Fruit fly (Drosophila melanogaster) whole organism, embryonic: ENCODE measurements around the gene CG13455.

Experiments
- Ada2b ChIP-seq: fragments of 200-800 bp; sonication (Bioruptor generic); IDR thresholded peaks from 2 replicates; pipeline ENCODE4 v1.3.6; 2022; ENCODE audit warnings: missing biosample characterization, missing genetic modification characterization
- B-H1 ChIP-seq: fragments of 200-800 bp; sonication (Bioruptor generic); IDR thresholded peaks from 3 replicates; pipeline ENCODE4 v1.3.6; 2022; ENCODE audit warnings: missing biosample characterization, missing genetic modification characterization
- C15 ChIP-seq: fragments of 200-800 bp; sonication (Bioruptor generic); IDR thresholded peaks from 3 replicates; pipeline ENCODE4 v1.3.6; 2022; ENCODE audit warnings: missing biosample characterization, missing genetic modification characterization
- CG10209 ChIP-seq: fragments of 200-800 bp; sonication (Bioruptor generic); optimal IDR thresholded peaks from 3 replicates; lab custom pipeline; 2017; ENCODE audit warnings: missing biosample characterization, mild to moderate bottlenecking, missing genetic modification characterization, missing genetic modification reagents
- CG11093 ChIP-seq: fragments of 200-800 bp; sonication (Bioruptor generic); IDR thresholded peaks from 3 replicates; pipeline ENCODE4 v1.3.6; 2022; ENCODE audit warnings: missing biosample characterization, missing genetic modification characterization
- CG12942 ChIP-seq: fragments of 200-800 bp; sonication (Bioruptor generic); optimal IDR thresholded peaks from 3 replicates; lab custom pipeline; 2016; ENCODE audit warnings: missing biosample characterization, missing genetic modification characterization
- CG15269 ChIP-seq: fragments of 200-800 bp; sonication (Bioruptor generic); optimal IDR thresholded peaks from 2 replicates; lab custom pipeline; 2018; ENCODE audit warnings: missing biosample characterization, mild to moderate bottlenecking, missing genetic modification characterization, moderate library complexity
- CG15601 ChIP-seq: fragments of 200-800 bp; sonication (Bioruptor generic); optimal IDR thresholded peaks from 3 replicates; lab custom pipeline; 2019; ENCODE audit warnings: missing biosample characterization, mild to moderate bottlenecking, missing genetic modification characterization, moderate library complexity
- CG1603 ChIP-seq: fragments of 200-800 bp; sonication (Bioruptor generic); optimal IDR thresholded peaks from 2 replicates; lab custom pipeline; 2019; ENCODE audit warnings: missing biosample characterization, mild to moderate bottlenecking, missing genetic modification characterization, moderate library complexity
- CG17612 ChIP-seq: fragments of 200-800 bp; sonication (Bioruptor generic); IDR thresholded peaks from 2 replicates; pipeline ENCODE4 v1.3.6; 2022; ENCODE audit warnings: missing biosample characterization, missing genetic modification characterization
- CG1832 ChIP-seq: fragments of 200-800 bp; sonication (Bioruptor generic); optimal IDR thresholded peaks from 2 replicates; lab custom pipeline; 2017; ENCODE audit warnings: missing biosample characterization, mild to moderate bottlenecking, missing genetic modification characterization, inconsistent platforms
- CG2116 ChIP-seq: fragments of 200-800 bp; sonication (Bioruptor generic); optimal IDR thresholded peaks from 3 replicates; lab custom pipeline; 2018; ENCODE audit warnings: missing biosample characterization, mild to moderate bottlenecking, missing genetic modification characterization
- CG32767 ChIP-seq: fragments of 200-800 bp; sonication (Bioruptor generic); IDR thresholded peaks from 2 replicates; pipeline ENCODE4 v1.3.6; 2022; ENCODE audit warnings: missing biosample characterization, missing genetic modification characterization
- CG4707 ChIP-seq: fragments of 200-800 bp; sonication (Bioruptor generic); optimal IDR thresholded peaks from 2 replicates; lab custom pipeline; 2018; ENCODE audit warnings: missing biosample characterization, mild to moderate bottlenecking, missing genetic modification characterization, moderate library complexity
- CG5245 ChIP-seq: fragments of 200-800 bp; sonication (Bioruptor generic); optimal IDR thresholded peaks from 3 replicates; lab custom pipeline; 2016; ENCODE audit warnings: missing biosample characterization, missing genetic modification characterization
- CG7839 ChIP-seq: fragments of 200-800 bp; sonication (Bioruptor generic); optimal IDR thresholded peaks from 3 replicates; lab custom pipeline; 2018; ENCODE audit warnings: missing biosample characterization, mild to moderate bottlenecking, missing genetic modification characterization, moderate library complexity
- CG7928 ChIP-seq: fragments of 200-800 bp; sonication (Bioruptor generic); optimal IDR thresholded peaks from 2 replicates; lab custom pipeline; 2017; ENCODE audit warnings: missing biosample characterization, mild to moderate bottlenecking, missing genetic modification characterization
- CG8359 ChIP-seq: fragments of 200-800 bp; sonication (Bioruptor generic); optimal IDR thresholded peaks from 2 replicates; lab custom pipeline; 2017; ENCODE audit warnings: missing biosample characterization, mild to moderate bottlenecking, missing genetic modification characterization, borderline replicate concordance
- CG8765 ChIP-seq: fragments of 200-800 bp; sonication (Bioruptor generic); IDR thresholded peaks from 2 replicates; pipeline ENCODE4 v1.3.6; 2022; ENCODE audit warnings: missing biosample characterization, missing genetic modification characterization
- CHES-1-like ChIP-seq: fragments of 200-800 bp; sonication (Bioruptor generic); optimal IDR thresholded peaks from 2 replicates; lab custom pipeline; 2016; ENCODE audit warnings: missing biosample characterization, missing genetic modification characterization
- Chrac-16 ChIP-seq: fragments of 200-800 bp; sonication (Bioruptor generic); optimal IDR thresholded peaks from 3 replicates; lab custom pipeline; 2016; ENCODE audit warnings: missing biosample characterization, missing genetic modification characterization
- Hr78 ChIP-seq, 2 experiments: fragments of 200-800 bp in 1 of 2; fragments of >200 bp in 1 of 2; sonication (Bioruptor generic) in 1 of 2; optimal IDR thresholded peaks; 2 replicates each; lab custom pipeline; 2017 to 2019; ENCODE audit warnings: missing biosample characterization in 2 of 2, missing genetic modification characterization in 2 of 2, mild to moderate bottlenecking in 1 of 2, moderate library complexity in 1 of 2
- Pdp1 ChIP-seq, 2 experiments: fragments of 200-800 bp; sonication (Bioruptor generic); optimal IDR thresholded peaks; 3 replicates each; lab custom pipeline; 2016; ENCODE audit warnings: missing biosample characterization in 2 of 2, missing genetic modification characterization in 2 of 2, mild to moderate bottlenecking in 1 of 2, moderate library complexity in 1 of 2
- Taf1 ChIP-seq: fragments of 200-800 bp; sonication (Bioruptor generic); IDR thresholded peaks from 2 replicates; pipeline ENCODE4 v1.3.6; 2022; ENCODE audit warnings: missing biosample characterization, missing genetic modification characterization
- Xrp1 ChIP-seq: fragments of 200-800 bp; sonication (Bioruptor generic); IDR thresholded peaks from 2 replicates; pipeline ENCODE4 v1.3.6; 2022; ENCODE audit warnings: missing biosample characterization, missing genetic modification characterization
- bowl ChIP-seq: fragments of 200-800 bp; sonication (Bioruptor generic); IDR thresholded peaks from 2 replicates; pipeline ENCODE4 v1.3.6; 2022; ENCODE audit warnings: missing biosample characterization, missing genetic modification characterization
- crol ChIP-seq: fragments of 200-800 bp; sonication (Bioruptor generic); IDR thresholded peaks from 2 replicates; pipeline ENCODE4 v1.3.6; 2022; ENCODE audit warnings: missing biosample characterization, missing genetic modification characterization
- crp ChIP-seq, 2 experiments: fragments of 200-800 bp; sonication (Bioruptor generic); optimal IDR thresholded peaks; 2 replicates in 1 of 2; 3 replicates in 1 of 2; lab custom pipeline; 2017; ENCODE audit warnings: missing biosample characterization in 2 of 2, missing genetic modification characterization in 2 of 2, mild to moderate bottlenecking in 1 of 2, moderate library complexity in 1 of 2
- dm ChIP-seq: fragments of 200-800 bp; sonication (Bioruptor generic); optimal IDR thresholded peaks from 3 replicates; lab custom pipeline; 2016; ENCODE audit warnings: missing biosample characterization, missing genetic modification characterization
- dmrt99B ChIP-seq: fragments of 200-800 bp; sonication (Bioruptor generic); optimal IDR thresholded peaks from 2 replicates; lab custom pipeline; 2018; ENCODE audit warnings: missing biosample characterization, mild to moderate bottlenecking, missing genetic modification characterization, moderate library complexity
- dpn ChIP-seq, 2 experiments: fragments of 200-800 bp; sonication (Bioruptor generic); optimal IDR thresholded peaks; 3 replicates each; lab custom pipeline; 2016; ENCODE audit warnings: missing biosample characterization in 2 of 2, missing genetic modification characterization in 2 of 2
- exex ChIP-seq: fragments of 200-800 bp; sonication (Bioruptor generic); optimal IDR thresholded peaks from 4 replicates; lab custom pipeline; 2018; ENCODE audit warnings: missing biosample characterization, mild to moderate bottlenecking, missing genetic modification characterization, moderate library complexity
- fd102C ChIP-seq: fragments of 200-800 bp; sonication (Bioruptor generic); optimal IDR thresholded peaks from 2 replicates; lab custom pipeline; 2018; ENCODE audit warnings: missing biosample characterization, mild to moderate bottlenecking, missing genetic modification characterization, moderate library complexity
- fd96Cb ChIP-seq: fragments of 200-800 bp; sonication (Bioruptor generic); optimal IDR thresholded peaks from 2 replicates; lab custom pipeline; 2018; ENCODE audit warnings: missing biosample characterization, mild to moderate bottlenecking, missing genetic modification characterization, moderate library complexity
- her ChIP-seq: fragments of 200-800 bp; sonication (Bioruptor generic); optimal IDR thresholded peaks from 2 replicates; lab custom pipeline; 2016; ENCODE audit warnings: missing biosample characterization, missing genetic modification characterization
- hkb ChIP-seq, 2 experiments: fragments of 200-800 bp in 1 of 2; fragments of >200 bp in 1 of 2; sonication (Bioruptor generic) in 1 of 2; IDR thresholded peaks in 1 of 2; optimal IDR thresholded peaks in 1 of 2; 2 replicates each; pipeline versions ENCODE4 v1.3.6 to Lab custom; 2017 to 2022; ENCODE audit warnings: missing biosample characterization in 1 of 2, missing genetic modification characterization in 1 of 2
- ind ChIP-seq: fragments of 200-800 bp; sonication (Bioruptor generic); optimal IDR thresholded peaks from 3 replicates; lab custom pipeline; 2016; ENCODE audit warnings: missing biosample characterization, missing genetic modification characterization
- klu ChIP-seq: fragments of 200-800 bp; sonication (Bioruptor generic); IDR thresholded peaks from 2 replicates; pipeline ENCODE4 v1.3.6; 2022; ENCODE audit warnings: missing biosample characterization, missing genetic modification characterization
- lab ChIP-seq: fragments of 200-800 bp; sonication (Bioruptor generic); optimal IDR thresholded peaks from 3 replicates; lab custom pipeline; 2017; ENCODE audit warnings: missing biosample characterization, missing genetic modification characterization, mild to moderate bottlenecking, moderate library complexity, missing genetic modification reagents
- lmd ChIP-seq: fragments of 200-800 bp; sonication (Bioruptor generic); IDR thresholded peaks from 2 replicates; pipeline ENCODE4 v1.3.6; 2022; ENCODE audit warnings: missing biosample characterization, missing genetic modification characterization
- mam ChIP-seq: fragments of 200-800 bp; sonication (Bioruptor generic); optimal IDR thresholded peaks from 3 replicates; lab custom pipeline; 2016; ENCODE audit warnings: missing biosample characterization, missing genetic modification characterization
- otp ChIP-seq: fragments of 200-800 bp; sonication (Bioruptor generic); IDR thresholded peaks from 3 replicates; pipeline ENCODE4, ENCODE4 v1.3.6; 2022; ENCODE audit warnings: missing biosample characterization, missing genetic modification characterization
- peb ChIP-seq: fragments of 200-800 bp; sonication (Bioruptor generic); IDR thresholded peaks from 2 replicates; pipeline ENCODE4 v1.3.6; 2022; ENCODE audit warnings: missing biosample characterization, missing genetic modification characterization
- phol ChIP-seq: fragments of 200-800 bp; sonication (Bioruptor generic); optimal IDR thresholded peaks from 3 replicates; lab custom pipeline; 2018; ENCODE audit warnings: missing biosample characterization, mild to moderate bottlenecking, missing genetic modification characterization, moderate library complexity
- ranshi ChIP-seq: fragments of 200-800 bp; sonication (Bioruptor generic); IDR thresholded peaks from 2 replicates; pipeline ENCODE4 v1.3.6; 2022; ENCODE audit warnings: missing biosample characterization, missing genetic modification characterization
- stc ChIP-seq: fragments of 200-800 bp; sonication (Bioruptor generic); IDR thresholded peaks from 2 replicates; pipeline ENCODE4 v1.3.6; 2022; ENCODE audit warnings: missing biosample characterization, missing genetic modification characterization
- tgo ChIP-seq: fragments of 200-800 bp; sonication (Bioruptor generic); IDR thresholded peaks from 3 replicates; pipeline ENCODE4 v1.3.6; 2022; ENCODE audit warnings: missing biosample characterization, missing genetic modification characterization
- tna ChIP-seq: fragments of 200-800 bp; sonication (Bioruptor generic); IDR thresholded peaks from 2 replicates; pipeline ENCODE4 v1.3.6; 2022; ENCODE audit warnings: missing biosample characterization, missing genetic modification characterization; ENCODE audit not compliant: partially characterized antibody
- ttk ChIP-seq: fragments of 200-800 bp; sonication (Bioruptor generic); IDR thresholded peaks from 2 replicates; pipeline ENCODE4 v2.1.2; 2022; ENCODE audit warnings: missing biosample characterization, missing genetic modification characterization

Gene CG13455

dm6 chr3L:15537916-15538581 lies 41.7 kb downstream of the CG13455 start (continued):
- TF ChIP-seq ttk, result no peak
- TF ChIP-seq fd96Cb (tag; lab: Kevin White, UChicago), result peak; percentile 72
- peak; percentile 35 for TF ChIP-seq Ada2b (GFP tag; lab: Robert Waterston, UW)
- no peak for TF ChIP-seq Taf1 (GFP tag; lab: Robert Waterston, UW)
- TF ChIP-seq C15 (GFP tag; lab: Robert Waterston, UW), result no peak
- TF ChIP-seq CG2116, result peak; percentile 14
- 0 out of 3 replicates have a peak, but pooled peaks have one; percentile 43 for TF ChIP-seq CG11093 (GFP tag; lab: Robert Waterston, UW)
- TF ChIP-seq CG7839, result peak; percentile 84
- TF ChIP-seq crol, result no peak
- no peak for TF ChIP-seq tna (GFP tag; lab: Robert Waterston, UW)
- peak; percentile 45 for TF ChIP-seq CG5245 (GFP tag; lab: Kevin White, UChicago)
- no peak for TF ChIP-seq bowl
- peak; percentile 63 for TF ChIP-seq CG15601 (tag; lab: Kevin White, UChicago)
- peak; percentile 64 for TF ChIP-seq ind (GFP tag; lab: Kevin White, UChicago)
- no peak for TF ChIP-seq CG17612 (GFP tag; lab: Robert Waterston, UW)
- TF ChIP-seq peb, result no peak
- no peak for TF ChIP-seq B-H1 (GFP tag; lab: Robert Waterston, UW)
- TF ChIP-seq CHES-1-like (GFP tag; lab: Kevin White, UChicago), result peak; percentile 7
- TF ChIP-seq CG8765 (GFP tag; lab: Robert Waterston, UW), result no peak
- peak; percentile 67 for TF ChIP-seq lmd
- TF ChIP-seq CG1832, result no peak
- TF ChIP-seq phol (tag; lab: Kevin White, UChicago), result peak; percentile 84
- TF ChIP-seq CG8359, result peak; percentile 41
- no peak for TF ChIP-seq CG7928
- peak; percentile 12; the same call in 1 of the 2 replicates for TF ChIP-seq ranshi
- TF ChIP-seq CG10209, result peak; percentile 76
- TF ChIP-seq CG15269, result peak; percentile 78
- peak; percentile 50 for TF ChIP-seq Chrac-16
- TF ChIP-seq dmrt99B (tag; lab: Kevin White, UChicago), result peak; percentile 82
- TF ChIP-seq her (GFP tag; lab: Kevin White, UChicago), result peak; percentile 4
- TF ChIP-seq crp (GFP tag; optimal IDR thresholded peaks at IDR 0.05; lab: Kevin White, UChicago), result peak in 1 of 2 experiments; percentile 23
- no peak for TF ChIP-seq CG1603 (tag; lab: Kevin White, UChicago)
- TF ChIP-seq fd102C, result no peak
- peak in 1 of 2 experiments; percentile 32 for TF ChIP-seq Pdp1 (GFP tag; optimal IDR thresholded peaks at IDR 0.05; lab: Kevin White, UChicago)
- peak; percentile 9 for TF ChIP-seq dm (GFP tag; lab: Kevin White, UChicago)
- TF ChIP-seq CG32767 (GFP tag; lab: Robert Waterston, UW), result no peak
- no peak for TF ChIP-seq CG4707
- no peak for TF ChIP-seq otp (GFP tag; lab: Robert Waterston, UW)
- TF ChIP-seq Xrp1 (GFP tag; lab: Robert Waterston, UW), result peak; percentile 65
- peak; percentile 24 for TF ChIP-seq CG12942
- peak; percentile 68 for TF ChIP-seq lab (GFP tag; lab: Kevin White, UChicago)
- TF ChIP-seq dpn (GFP tag; optimal IDR thresholded peaks at IDR 0.05; lab: Kevin White, UChicago), result peak; percentile 35 to 36
- TF ChIP-seq hkb (optimal IDR thresholded peaks at IDR 0.05; lab: Kevin White, UChicago), result no peak
- TF ChIP-seq hkb (GFP tag; IDR thresholded peaks at IDR 0.05; lab: Robert Waterston, UW), result 0 out of 2 replicates have a peak, but pooled peaks have one; percentile 54
- peak; percentile 44; the same call in 1 of the 2 replicates for TF ChIP-seq klu (GFP tag; lab: Robert Waterston, UW)
- peak; percentile 62 for TF ChIP-seq stc (GFP tag; lab: Robert Waterston, UW)
- peak; percentile 45 for TF ChIP-seq mam (GFP tag; lab: Kevin White, UChicago)
- peak; percentile 61 for TF ChIP-seq tgo (GFP tag; lab: Robert Waterston, UW)
- TF ChIP-seq exex (tag; lab: Kevin White, UChicago), result no peak
- peak in 1 of 2 experiments; percentile 35 for TF ChIP-seq Hr78 (GFP tag; optimal IDR thresholded peaks at IDR 0.05; lab: Kevin White, UChicago)
